Fruit fly (Drosophila melanogaster) whole organism, embryonic: ENCODE results near the gene RpL34b.

ENCODE experiments used
- CG11456 ChIP-seq: fragments of 200-800 bp; sonication (Bioruptor generic); IDR thresholded peaks from 3 replicates; pipeline ENCODE4 v1.3.6; 2022; ENCODE audit warnings: missing biosample characterization, missing genetic modification characterization
- CG13775 ChIP-seq: fragments of 200-800 bp; sonication (Bioruptor generic); optimal IDR thresholded peaks from 3 replicates; lab custom pipeline; 2017; ENCODE audit warnings: missing biosample characterization, mild to moderate bottlenecking, missing genetic modification characterization
- CG14014 ChIP-seq: fragments of 200-800 bp; sonication (Bioruptor generic); IDR thresholded peaks from 2 replicates; pipeline ENCODE4 v1.3.6; 2022; ENCODE audit warnings: missing biosample characterization, missing genetic modification characterization
- CG1529 ChIP-seq: fragments of 200-800 bp; sonication (Bioruptor generic); optimal IDR thresholded peaks from 3 replicates; lab custom pipeline; 2018; ENCODE audit warnings: missing biosample characterization, missing genetic modification characterization
- CG17829 ChIP-seq: fragments of 200-800 bp; optimal IDR thresholded peaks from 2 replicates; lab custom pipeline; 2019; ENCODE audit warnings: missing biosample characterization, mild to moderate bottlenecking, missing genetic modification characterization, moderate library complexity
- CG18476 ChIP-seq: fragments of 200-800 bp; sonication (Bioruptor generic); optimal IDR thresholded peaks from 2 replicates; lab custom pipeline; 2016; ENCODE audit warnings: missing biosample characterization, mild to moderate bottlenecking, missing genetic modification characterization
- CG2202 ChIP-seq: fragments of 200-800 bp; sonication (Bioruptor generic); optimal IDR thresholded peaks from 2 replicates; lab custom pipeline; 2018; ENCODE audit warnings: missing biosample characterization, mild to moderate bottlenecking, missing genetic modification characterization
- CG31224 ChIP-seq: fragments of 200-800 bp; sonication (Bioruptor generic); IDR thresholded peaks from 2 replicates; pipeline ENCODE4 v1.3.6; 2022; ENCODE audit warnings: missing biosample characterization, missing genetic modification characterization
- CG32772 ChIP-seq: fragments of 200-800 bp; sonication (Bioruptor generic); IDR thresholded peaks from 2 replicates; pipeline ENCODE4 v1.3.6; 2022; ENCODE audit warnings: missing biosample characterization, missing genetic modification characterization
- CG3281 ChIP-seq: fragments of 200-800 bp; sonication (Bioruptor generic); optimal IDR thresholded peaks from 3 replicates; lab custom pipeline; 2017; ENCODE audit warnings: missing biosample characterization, mild to moderate bottlenecking, missing genetic modification characterization
- CG4424 ChIP-seq: fragments of 200-800 bp; sonication (Bioruptor generic); optimal IDR thresholded peaks from 3 replicates; lab custom pipeline; 2016; ENCODE audit warnings: missing biosample characterization, missing genetic modification characterization
- CG4854 ChIP-seq: fragments of 200-800 bp; sonication (Bioruptor generic); optimal IDR thresholded peaks from 2 replicates; lab custom pipeline; 2016; ENCODE audit warnings: missing biosample characterization, missing genetic modification characterization, inconsistent platforms
- CG7987 ChIP-seq: fragments of 200-800 bp; sonication (Bioruptor generic); optimal IDR thresholded peaks from 2 replicates; lab custom pipeline; 2018; ENCODE audit warnings: missing biosample characterization, mild to moderate bottlenecking, missing genetic modification characterization, moderate library complexity
- CG8924 ChIP-seq: fragments of 200-800 bp; optimal IDR thresholded peaks from 3 replicates; lab custom pipeline; 2019; ENCODE audit warnings: missing biosample characterization, mild to moderate bottlenecking, missing genetic modification characterization, moderate library complexity
- CG9609 ChIP-seq: fragments of 200-800 bp; sonication (Bioruptor generic); optimal IDR thresholded peaks from 3 replicates; lab custom pipeline; 2016; ENCODE audit warnings: missing biosample characterization, missing genetic modification characterization
- CG9727 ChIP-seq: fragments of 200-800 bp; sonication (Bioruptor generic); optimal IDR thresholded peaks from 3 replicates; lab custom pipeline; 2017; ENCODE audit warnings: missing biosample characterization, mild to moderate bottlenecking, missing genetic modification characterization
- Camta ChIP-seq: fragments of 200-800 bp; sonication (Bioruptor generic); optimal IDR thresholded peaks from 2 replicates; lab custom pipeline; 2016; ENCODE audit warnings: missing biosample characterization, missing genetic modification characterization
- CoRest ChIP-seq: fragments of 200-800 bp; sonication (Bioruptor generic); optimal IDR thresholded peaks from 3 replicates; lab custom pipeline; 2018; ENCODE audit warnings: missing biosample characterization, mild to moderate bottlenecking, missing genetic modification characterization, moderate library complexity
- Dip2 ChIP-seq: fragments of 200-800 bp; sonication (Bioruptor generic); IDR thresholded peaks from 2 replicates; pipeline ENCODE4 v1.3.6; 2022; ENCODE audit warnings: missing biosample characterization, missing genetic modification characterization
- GATAe ChIP-seq: fragments of 200-800 bp; sonication (Bioruptor generic); conservative IDR thresholded peaks from 2 replicates; pipeline ENCODE4 v1.3.6; 2022; ENCODE audit warnings: missing biosample characterization, missing genetic modification characterization
- HLH4C ChIP-seq: fragments of 200-800 bp; sonication (Bioruptor generic); IDR thresholded peaks from 3 replicates; pipeline ENCODE4 v1.3.6; 2022; ENCODE audit warnings: missing biosample characterization, missing genetic modification characterization; ENCODE audit not compliant: partially characterized antibody
- Jarid2 ChIP-seq: fragments of 200-800 bp; sonication (Bioruptor generic); optimal IDR thresholded peaks from 3 replicates; lab custom pipeline; 2017; ENCODE audit warnings: mild to moderate bottlenecking, missing biosample characterization, missing genetic modification reagents, missing genetic modification characterization
- Lpt ChIP-seq: fragments of >200 bp; optimal IDR thresholded peaks from 2 replicates; lab custom pipeline; 2018; ENCODE audit warnings: missing biosample characterization, missing genetic modification characterization
- MTF-1 ChIP-seq: fragments of 200-800 bp; sonication (Bioruptor generic); optimal IDR thresholded peaks from 2 replicates; lab custom pipeline; 2018; ENCODE audit warnings: missing biosample characterization, mild to moderate bottlenecking, missing genetic modification characterization, borderline replicate concordance
- Meics ChIP-seq: fragments of 200-800 bp; sonication (Bioruptor generic); optimal IDR thresholded peaks from 2 replicates; lab custom pipeline; 2017; ENCODE audit warnings: missing biosample characterization, mild to moderate bottlenecking, missing genetic modification characterization
- Mrtf ChIP-seq: fragments of 200-800 bp; sonication (Bioruptor generic); IDR thresholded peaks from 3 replicates; pipeline ENCODE4 v1.3.6; 2022; ENCODE audit warnings: missing biosample characterization, missing genetic modification characterization
- Poxn ChIP-seq: fragments of 200-800 bp; sonication (Bioruptor generic); IDR thresholded peaks from 2 replicates; pipeline ENCODE4 v1.3.6; 2022; ENCODE audit warnings: missing biosample characterization, missing genetic modification characterization
- Ssrp ChIP-seq: fragments of 200-800 bp; sonication (Bioruptor generic); optimal IDR thresholded peaks from 2 replicates; lab custom pipeline; 2018; ENCODE audit warnings: missing biosample characterization, mild to moderate bottlenecking, missing genetic modification characterization, moderate library complexity
- ara ChIP-seq: fragments of 200-800 bp; sonication (Bioruptor generic); IDR thresholded peaks from 2 replicates; pipeline ENCODE4 v1.3.6; 2022; ENCODE audit warnings: missing biosample characterization, missing genetic modification characterization
- bab2 ChIP-seq: fragments of 200-800 bp; sonication (Bioruptor generic); optimal IDR thresholded peaks from 2 replicates; lab custom pipeline; 2016; ENCODE audit warnings: missing biosample characterization, missing genetic modification characterization
- bigmax ChIP-seq: fragments of 200-800 bp; sonication (Bioruptor generic); optimal IDR thresholded peaks from 2 replicates; lab custom pipeline; 2018; ENCODE audit warnings: missing biosample characterization, mild to moderate bottlenecking, missing genetic modification characterization
- cato ChIP-seq: fragments of 200-800 bp; sonication (Bioruptor generic); optimal IDR thresholded peaks from 2 replicates; lab custom pipeline; 2016; ENCODE audit warnings: missing biosample characterization, missing genetic modification characterization, borderline replicate concordance
- chif ChIP-seq, 2 experiments: fragments of 200-800 bp; sonication (Bioruptor generic); optimal IDR thresholded peaks; 3 replicates each; lab custom pipeline; 2016; ENCODE audit warnings: missing biosample characterization in 2 of 2, missing genetic modification characterization in 2 of 2
- chn ChIP-seq: fragments of 200-800 bp; sonication (Bioruptor generic); optimal IDR thresholded peaks from 2 replicates; lab custom pipeline; 2016; ENCODE audit warnings: missing biosample characterization, missing genetic modification characterization
- fd3F ChIP-seq: fragments of 200-800 bp; sonication (Bioruptor generic); optimal IDR thresholded peaks from 2 replicates; lab custom pipeline; 2018; ENCODE audit warnings: missing biosample characterization, mild to moderate bottlenecking, missing genetic modification characterization, moderate library complexity
- fru ChIP-seq: fragments of >200 bp; optimal IDR thresholded peaks from 2 replicates; lab custom pipeline; 2017
- grau ChIP-seq: fragments of 200-800 bp; optimal IDR thresholded peaks from 3 replicates; lab custom pipeline; 2019; ENCODE audit warnings: missing biosample characterization, mild to moderate bottlenecking, missing genetic modification characterization, moderate library complexity
- h ChIP-seq: fragments of >200 bp; optimal IDR thresholded peaks from 2 replicates; lab custom pipeline; 2017
- jumu ChIP-seq: fragments of 200-800 bp; sonication (Bioruptor generic); optimal IDR thresholded peaks from 3 replicates; lab custom pipeline; 2016; ENCODE audit warnings: missing biosample characterization, missing genetic modification characterization
- kay ChIP-seq: fragments of 200-800 bp; sonication (Bioruptor generic); optimal IDR thresholded peaks from 2 replicates; lab custom pipeline; 2016; ENCODE audit warnings: missing biosample characterization, missing genetic modification characterization
- klu ChIP-seq: fragments of 200-800 bp; sonication (Bioruptor generic); IDR thresholded peaks from 2 replicates; pipeline ENCODE4 v1.3.6; 2022; ENCODE audit warnings: missing biosample characterization, missing genetic modification characterization
- otp ChIP-seq: fragments of 200-800 bp; sonication (Bioruptor generic); IDR thresholded peaks from 3 replicates; pipeline ENCODE4, ENCODE4 v1.3.6; 2022; ENCODE audit warnings: missing biosample characterization, missing genetic modification characterization
- pho ChIP-seq: fragments of 200-800 bp; sonication (Bioruptor generic); optimal IDR thresholded peaks from 2 replicates; lab custom pipeline; 2016; ENCODE audit warnings: missing biosample characterization, missing genetic modification characterization
- phol ChIP-seq: fragments of 200-800 bp; sonication (Bioruptor generic); optimal IDR thresholded peaks from 3 replicates; lab custom pipeline; 2018; ENCODE audit warnings: missing biosample characterization, mild to moderate bottlenecking, missing genetic modification characterization, moderate library complexity
- sd ChIP-seq: fragments of 200-800 bp; sonication (Bioruptor generic); optimal IDR thresholded peaks from 3 replicates; lab custom pipeline; 2018; ENCODE audit warnings: missing biosample characterization, mild to moderate bottlenecking, missing genetic modification characterization, moderate library complexity
- sqz ChIP-seq: fragments of 200-800 bp; sonication (Bioruptor generic); optimal IDR thresholded peaks from 3 replicates; lab custom pipeline; 2018; ENCODE audit warnings: missing biosample characterization, mild to moderate bottlenecking, missing genetic modification characterization
- tio ChIP-seq: fragments of 200-800 bp; sonication (Bioruptor generic); optimal IDR thresholded peaks from 2 replicates; lab custom pipeline; 2017; ENCODE audit warnings: missing biosample characterization, missing genetic modification characterization, inconsistent platforms
- tna ChIP-seq: fragments of 200-800 bp; sonication (Bioruptor generic); IDR thresholded peaks from 2 replicates; pipeline ENCODE4 v1.3.6; 2022; ENCODE audit warnings: missing biosample characterization, missing genetic modification characterization; ENCODE audit not compliant: partially characterized antibody
- trem ChIP-seq: fragments of 200-800 bp; optimal IDR thresholded peaks from 3 replicates; lab custom pipeline; 2019; ENCODE audit warnings: missing biosample characterization, mild to moderate bottlenecking, missing genetic modification characterization, moderate library complexity
- zfh2 ChIP-seq: fragments of 200-800 bp; sonication (Bioruptor generic); optimal IDR thresholded peaks from 2 replicates; lab custom pipeline; 2016; ENCODE audit warnings: missing biosample characterization, missing genetic modification characterization

RpL34b gene

DNA sequence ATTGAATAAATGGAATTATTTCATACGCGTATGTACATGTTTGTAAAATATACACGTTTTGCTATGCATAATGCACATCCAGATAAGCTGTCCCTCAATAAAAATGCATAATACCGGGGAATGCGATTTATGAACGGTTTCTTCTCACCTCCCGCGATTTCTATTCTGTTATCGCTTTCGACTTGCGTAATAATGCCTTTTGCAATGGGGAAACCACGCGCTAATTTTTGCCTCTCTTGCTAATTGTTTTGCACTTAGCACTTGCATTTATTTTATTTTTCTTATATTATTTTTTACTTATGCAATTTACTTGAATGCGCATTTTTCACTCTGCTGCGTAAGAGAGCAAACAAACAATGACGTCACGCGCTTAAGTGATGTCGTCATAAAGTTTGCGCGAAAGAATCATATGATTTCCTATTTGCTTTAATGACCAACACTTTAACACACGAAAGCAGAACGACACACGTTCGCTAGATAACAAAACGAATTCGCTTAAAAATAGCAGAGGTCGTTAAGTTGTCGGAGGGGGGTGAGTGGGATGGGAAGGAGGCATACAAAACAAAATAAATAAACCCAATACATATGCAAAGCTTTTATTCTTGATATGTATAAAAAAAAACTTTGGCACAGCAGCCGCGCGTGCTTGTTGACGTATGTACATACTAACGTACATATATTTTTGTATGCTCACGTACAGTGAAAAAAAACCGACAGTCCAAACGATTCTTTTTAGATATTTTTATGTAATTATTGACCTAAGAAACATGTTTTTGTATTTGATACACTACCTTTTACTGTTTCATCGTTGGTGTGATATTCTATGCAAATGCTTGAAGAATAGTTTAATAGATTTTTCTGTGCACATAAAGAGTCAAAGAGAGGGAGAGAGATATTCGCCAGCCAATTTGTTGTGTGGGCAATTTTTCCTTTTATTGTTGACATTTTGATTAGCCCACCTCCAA is 49.3 kb downstream of the RpL34b start (continued):
- TF ChIP-seq CG4854 (peak; percentile 65), trem (tag; lab: Kevin White, UChicago) (no peak), zfh2 (GFP tag; lab: Kevin White, UChicago) (peak; percentile 53), jumu (GFP tag; lab: Kevin White, UChicago) (peak; percentile 44), pho (peak; percentile 82), Ssrp (tag; lab: Kevin White, UChicago) (peak; percentile 20), GATAe (GFP tag; lab: Robert Waterston, UW) (no peak), CG3281 (GFP tag; lab: Kevin White, UChicago) (peak; percentile 81), CG17829 (tag; lab: Kevin White, UChicago) (peak; percentile 23), grau (tag; lab: Kevin White, UChicago) (peak; percentile 76), cato (no peak), Jarid2 (GFP tag; lab: Kevin White, UChicago) (no peak), CG9727 (peak; percentile 75), CoRest (tag; lab: Kevin White, UChicago) (peak; percentile 71), fru (lab: Kevin White, UChicago) (no peak), CG4424 (GFP tag; lab: Kevin White, UChicago) (peak; percentile 51), ara (no peak), Mrtf (GFP tag; lab: Robert Waterston, UW) (no peak), CG11456 (GFP tag; lab: Robert Waterston, UW) (no peak), HLH4C (no peak), tio (GFP tag; lab: Kevin White, UChicago) (peak; percentile 43), CG18476 (GFP tag; lab: Kevin White, UChicago) (peak; percentile 54), kay (peak; percentile 22), chif (GFP tag; optimal IDR thresholded peaks at IDR 0.05; lab: Kevin White, UChicago) (peak; percentile 34 to 40), MTF-1 (GFP tag; lab: Kevin White, UChicago) (no peak), CG7987 (GFP tag; lab: Kevin White, UChicago) (peak; percentile 89), CG8924 (tag; lab: Kevin White, UChicago) (peak; percentile 48), phol (tag; lab: Kevin White, UChicago) (peak; percentile 47), klu (GFP tag; lab: Robert Waterston, UW) (no peak), tna (no peak), sd (tag; lab: Kevin White, UChicago) (peak; percentile 76), Meics (GFP tag; lab: Kevin White, UChicago) (peak; percentile 83), fd3F (GFP tag; lab: Kevin White, UChicago) (peak; percentile 65), otp (GFP tag; lab: Robert Waterston, UW) (no peak), CG2202 (tag; lab: Kevin White, UChicago) (no peak), h (lab: Kevin White, UChicago) (no peak), Dip2 (GFP tag; lab: Robert Waterston, UW) (no peak), chn (GFP tag; lab: Kevin White, UChicago) (peak; percentile 38), Camta (GFP tag; lab: Kevin White, UChicago) (peak; percentile 54), CG9609 (no peak), Poxn (no peak), bigmax (GFP tag; lab: Kevin White, UChicago) (no peak), Lpt (no peak), sqz (GFP tag; lab: Kevin White, UChicago) (no peak), CG14014 (GFP tag; lab: Robert Waterston, UW) (no peak), CG31224 (GFP tag; lab: Robert Waterston, UW) (no peak), CG1529 (GFP tag; lab: Kevin White, UChicago) (no peak), CG32772 (GFP tag; lab: Robert Waterston, UW) (no peak), CG13775 (GFP tag; lab: Kevin White, UChicago) (peak; percentile 53), bab2 (GFP tag; lab: Kevin White, UChicago) (peak; percentile 60)
